Fruit fly (Drosophila melanogaster) whole organism, embryonic: ENCODE results near the gene Gpdh3.

Experiments used
- Asciz ChIP-seq: fragments of 200-800 bp; sonication (Bioruptor generic); optimal IDR thresholded peaks from 2 replicates; lab custom pipeline; 2017; ENCODE audit warnings: missing biosample characterization, mild to moderate bottlenecking, missing genetic modification characterization, missing genetic modification reagents
- Atf6 ChIP-seq: fragments of 200-800 bp; sonication (Bioruptor generic); IDR thresholded peaks from 2 replicates; pipeline ENCODE4 v1.3.6; 2022; ENCODE audit warnings: missing biosample characterization, missing genetic modification characterization
- Blimp-1 ChIP-seq: fragments of 200-800 bp; sonication (Bioruptor generic); optimal IDR thresholded peaks from 3 replicates; lab custom pipeline; 2018; ENCODE audit warnings: missing biosample characterization, missing genetic modification characterization, mild to moderate bottlenecking, moderate library complexity, missing genetic modification reagents
- CG12391 ChIP-seq: fragments of 200-800 bp; sonication (Bioruptor generic); optimal IDR thresholded peaks from 3 replicates; lab custom pipeline; 2018; ENCODE audit warnings: missing biosample characterization, mild to moderate bottlenecking, missing genetic modification characterization, moderate library complexity
- CG14965 ChIP-seq: fragments of 200-800 bp; sonication (Bioruptor generic); optimal IDR thresholded peaks from 2 replicates; lab custom pipeline; 2016; ENCODE audit warnings: missing biosample characterization, missing genetic modification characterization, borderline replicate concordance
- CG16779 ChIP-seq: fragments of 200-800 bp; sonication (Bioruptor generic); IDR thresholded peaks from 2 replicates; pipeline ENCODE4 v1.3.6; 2022; ENCODE audit warnings: missing biosample characterization, missing genetic modification characterization
- CG2129 ChIP-seq: fragments of 200-800 bp; sonication (Bioruptor generic); IDR thresholded peaks from 2 replicates; pipeline ENCODE4 v1.3.6; 2022; ENCODE audit warnings: missing biosample characterization, missing genetic modification characterization; ENCODE audit not compliant: partially characterized antibody
- CG2712 ChIP-seq: fragments of 200-800 bp; optimal IDR thresholded peaks from 3 replicates; lab custom pipeline; 2019; ENCODE audit warnings: missing biosample characterization, mild to moderate bottlenecking, missing genetic modification characterization, moderate library complexity
- CG2875 ChIP-seq: fragments of 200-800 bp; sonication (Bioruptor generic); optimal IDR thresholded peaks from 2 replicates; lab custom pipeline; 2017; ENCODE audit warnings: missing biosample characterization, mild to moderate bottlenecking, missing genetic modification characterization, missing genetic modification reagents
- CG3726 ChIP-seq: fragments of 200-800 bp; sonication (Bioruptor generic); IDR thresholded peaks from 3 replicates; pipeline ENCODE4, ENCODE4 v1.3.6; 2022; ENCODE audit warnings: missing biosample characterization, missing genetic modification characterization
- CG43689 ChIP-seq: fragments of 200-800 bp; sonication (Bioruptor generic); IDR thresholded peaks from 2 replicates; pipeline ENCODE4 v1.3.6; 2022; ENCODE audit warnings: missing biosample characterization, missing genetic modification characterization
- CG4820 ChIP-seq: fragments of 200-800 bp; sonication (Bioruptor generic); optimal IDR thresholded peaks from 3 replicates; lab custom pipeline; 2016; ENCODE audit warnings: missing biosample characterization, missing genetic modification characterization
- CG4854 ChIP-seq: fragments of 200-800 bp; sonication (Bioruptor generic); optimal IDR thresholded peaks from 2 replicates; lab custom pipeline; 2016; ENCODE audit warnings: missing biosample characterization, missing genetic modification characterization, inconsistent platforms
- CG5953 ChIP-seq: fragments of 200-800 bp; sonication (Bioruptor generic); IDR thresholded peaks from 2 replicates; pipeline ENCODE4 v1.3.6; 2022; ENCODE audit warnings: missing biosample characterization, missing genetic modification characterization
- CG6791 ChIP-seq: fragments of 200-800 bp; sonication (Bioruptor generic); IDR thresholded peaks from 3 replicates; pipeline ENCODE4 v1.3.6; 2022; ENCODE audit warnings: missing biosample characterization, missing genetic modification characterization; ENCODE audit not compliant: partially characterized antibody
- CG7839 ChIP-seq: fragments of 200-800 bp; sonication (Bioruptor generic); optimal IDR thresholded peaks from 3 replicates; lab custom pipeline; 2018; ENCODE audit warnings: missing biosample characterization, mild to moderate bottlenecking, missing genetic modification characterization, moderate library complexity
- CG8089 ChIP-seq: fragments of 200-800 bp; sonication (Bioruptor generic); optimal IDR thresholded peaks from 3 replicates; lab custom pipeline; 2016; ENCODE audit warnings: missing biosample characterization, missing genetic modification characterization
- CG8281 ChIP-seq: fragments of 200-800 bp; sonication (Bioruptor generic); optimal IDR thresholded peaks from 2 replicates; lab custom pipeline; 2018; ENCODE audit warnings: missing biosample characterization, mild to moderate bottlenecking, missing genetic modification characterization, moderate library complexity
- CG8478 ChIP-seq: fragments of >200 bp; optimal IDR thresholded peaks from 2 replicates; lab custom pipeline; 2018
- CTCF ChIP-seq: fragments of 200-800 bp; sonication (Bioruptor generic); optimal IDR thresholded peaks from 2 replicates; lab custom pipeline; 2017; ENCODE audit warnings: missing biosample characterization, mild to moderate bottlenecking, missing genetic modification characterization, moderate library complexity
- Dek ChIP-seq: fragments of 200-800 bp; sonication (Bioruptor generic); optimal IDR thresholded peaks from 3 replicates; lab custom pipeline; 2019; ENCODE audit warnings: missing biosample characterization, mild to moderate bottlenecking, missing genetic modification characterization, moderate library complexity
- Fer2 ChIP-seq: fragments of 200-800 bp; sonication (Bioruptor generic); optimal IDR thresholded peaks from 2 replicates; lab custom pipeline; 2018; ENCODE audit warnings: missing biosample characterization, mild to moderate bottlenecking, missing genetic modification characterization, moderate library complexity
- HHEX ChIP-seq: fragments of 200-800 bp; sonication (Bioruptor generic); optimal IDR thresholded peaks from 3 replicates; lab custom pipeline; 2017; ENCODE audit warnings: missing biosample characterization, mild to moderate bottlenecking, missing genetic modification characterization, missing genetic modification reagents
- Hmx ChIP-seq: fragments of 200-800 bp; sonication (Bioruptor generic); optimal IDR thresholded peaks from 2 replicates; lab custom pipeline; 2016; ENCODE audit warnings: missing biosample characterization, missing genetic modification characterization
- Hr3 ChIP-seq: fragments of 200-800 bp; sonication (Bioruptor generic); optimal IDR thresholded peaks from 3 replicates; lab custom pipeline; 2016; ENCODE audit warnings: missing biosample characterization, missing genetic modification characterization
- Hr78 ChIP-seq, 2 experiments: fragments of 200-800 bp in 1 of 2; fragments of >200 bp in 1 of 2; sonication (Bioruptor generic) in 1 of 2; optimal IDR thresholded peaks; 2 replicates each; lab custom pipeline; 2017 to 2019; ENCODE audit warnings: missing biosample characterization in 2 of 2, missing genetic modification characterization in 2 of 2, mild to moderate bottlenecking in 1 of 2, moderate library complexity in 1 of 2
- Kr ChIP-seq: fragments of 200-800 bp; sonication (Bioruptor generic); optimal IDR thresholded peaks from 2 replicates; lab custom pipeline; 2017; ENCODE audit warnings: missing biosample characterization, mild to moderate bottlenecking, missing genetic modification characterization
- Myb ChIP-seq: fragments of 200-800 bp; sonication (Bioruptor generic); optimal IDR thresholded peaks from 2 replicates; lab custom pipeline; 2016; ENCODE audit warnings: missing biosample characterization, missing genetic modification characterization
- Scr ChIP-seq: fragments of 200-800 bp; sonication (Bioruptor generic); IDR thresholded peaks from 2 replicates; pipeline ENCODE4 v1.3.6; 2022; ENCODE audit warnings: missing biosample characterization, missing genetic modification characterization; ENCODE audit not compliant: partially characterized antibody
- Sin3A ChIP-seq: fragments of >200 bp; optimal IDR thresholded peaks from 2 replicates; lab custom pipeline; 2018
- Trl ChIP-seq, 3 experiments: fragments of >200 bp in 2 of 3; fragments of 200-800 bp in 1 of 3; sonication (Bioruptor generic) in 1 of 3; optimal IDR thresholded peaks; 2 replicates in 1 of 3; 3 replicates in 2 of 3; lab custom pipeline; 2016 to 2017; ENCODE audit warnings: missing biosample characterization in 1 of 3, missing genetic modification characterization in 1 of 3
- abd-A ChIP-seq: fragments of 200-800 bp; sonication (Bioruptor generic); optimal IDR thresholded peaks from 3 replicates; lab custom pipeline; 2019; ENCODE audit warnings: missing biosample characterization, mild to moderate bottlenecking, missing genetic modification characterization, moderate library complexity
- az2 ChIP-seq: fragments of 200-800 bp; sonication (Bioruptor generic); optimal IDR thresholded peaks from 3 replicates; lab custom pipeline; 2016; ENCODE audit warnings: missing biosample characterization, missing genetic modification characterization
- cas ChIP-seq: fragments of 200-800 bp; sonication (Bioruptor generic); IDR thresholded peaks from 2 replicates; pipeline ENCODE4 v1.3.6; 2022; ENCODE audit warnings: missing biosample characterization, missing genetic modification characterization
- corto ChIP-seq: fragments of 200-800 bp; sonication (Bioruptor generic); optimal IDR thresholded peaks from 2 replicates; lab custom pipeline; 2016; ENCODE audit warnings: missing biosample characterization, mild to moderate bottlenecking, missing genetic modification characterization, moderate library complexity
- danr ChIP-seq: fragments of 200-800 bp; sonication (Bioruptor generic); IDR thresholded peaks from 2 replicates; pipeline ENCODE4 v1.3.6; 2022; ENCODE audit warnings: missing biosample characterization, missing genetic modification characterization
- fu2 ChIP-seq: fragments of 200-800 bp; sonication (Bioruptor generic); optimal IDR thresholded peaks from 2 replicates; lab custom pipeline; 2016; ENCODE audit warnings: missing biosample characterization, missing genetic modification characterization
- gcm ChIP-seq: fragments of 200-800 bp; sonication (Bioruptor generic); optimal IDR thresholded peaks from 2 replicates; lab custom pipeline; 2019; ENCODE audit warnings: missing biosample characterization, mild to moderate bottlenecking, missing genetic modification characterization, moderate library complexity
- ind ChIP-seq: fragments of 200-800 bp; sonication (Bioruptor generic); optimal IDR thresholded peaks from 3 replicates; lab custom pipeline; 2016; ENCODE audit warnings: missing biosample characterization, missing genetic modification characterization
- lola ChIP-seq, 3 experiments: fragments of >200 bp in 2 of 3; fragments of 200-800 bp in 1 of 3; sonication (Bioruptor generic) in 1 of 3; optimal IDR thresholded peaks; 2 replicates each; lab custom pipeline; 2017 to 2019; ENCODE audit warnings: missing biosample characterization in 3 of 3, missing genetic modification characterization in 3 of 3, mild to moderate bottlenecking in 1 of 3, moderate library complexity in 1 of 3
- luna ChIP-seq: fragments of 200-800 bp; sonication (Bioruptor generic); optimal IDR thresholded peaks from 2 replicates; lab custom pipeline; 2016; ENCODE audit warnings: missing biosample characterization, missing genetic modification characterization
- mam ChIP-seq: fragments of 200-800 bp; sonication (Bioruptor generic); optimal IDR thresholded peaks from 3 replicates; lab custom pipeline; 2016; ENCODE audit warnings: missing biosample characterization, missing genetic modification characterization
- mld ChIP-seq: fragments of 200-800 bp; sonication (Bioruptor generic); IDR thresholded peaks from 3 replicates; pipeline ENCODE4 v1.3.6; 2022; ENCODE audit warnings: missing biosample characterization, missing genetic modification characterization; ENCODE audit not compliant: partially characterized antibody
- peb ChIP-seq: fragments of 200-800 bp; sonication (Bioruptor generic); IDR thresholded peaks from 2 replicates; pipeline ENCODE4 v1.3.6; 2022; ENCODE audit warnings: missing biosample characterization, missing genetic modification characterization
- phol ChIP-seq: fragments of 200-800 bp; sonication (Bioruptor generic); optimal IDR thresholded peaks from 3 replicates; lab custom pipeline; 2018; ENCODE audit warnings: missing biosample characterization, mild to moderate bottlenecking, missing genetic modification characterization, moderate library complexity
- row ChIP-seq: fragments of 200-800 bp; sonication (Bioruptor generic); IDR thresholded peaks from 3 replicates; pipeline ENCODE4 v1.3.6; 2022; ENCODE audit warnings: missing biosample characterization, missing genetic modification characterization
- sna ChIP-seq: fragments of 200-800 bp; sonication (Bioruptor generic); IDR thresholded peaks from 2 replicates; pipeline ENCODE4 v1.3.6; 2022; ENCODE audit warnings: missing biosample characterization, missing genetic modification characterization; ENCODE audit not compliant: partially characterized antibody

Gene Gpdh3

dm6 chr3R:22351396-22351795, 30.4 kb upstream of the Gpdh3 start, which contains the start of gene rdhB:
TSS of gene rdhB (plus strand) at chr3R:22351696.
- TF ChIP-seq fu2 (GFP tag; lab: Kevin White, UChicago) (no peak), peb (no peak), cas (GFP tag; lab: Robert Waterston, UW) (no peak), CG14965 (no peak), Hr3 (no peak), CG16779 (GFP tag; lab: Robert Waterston, UW) (no peak), CG8089 (GFP tag; lab: Kevin White, UChicago) (no peak), Hmx (GFP tag; lab: Kevin White, UChicago) (no peak)
- TF ChIP-seq, all 482 proteins: peak for 0

dm6 chr3R:22356464-22357410, 25.1 kb upstream of the Gpdh3 start, which contains the start of gene Sar1:
TSS of gene Sar1 (plus strand) at chr3R:22356685.
- TF ChIP-seq CG2129 (GFP tag; lab: Robert Waterston, UW): peak; percentile 92
- TF ChIP-seq Asciz (GFP tag; lab: Kevin White, UChicago): no peak
- TF ChIP-seq CG43689 (GFP tag; lab: Robert Waterston, UW): no peak
- peak; percentile 73 for TF ChIP-seq phol (tag; lab: Kevin White, UChicago)
- no peak for TF ChIP-seq CG3726
- TF ChIP-seq Trl (optimal IDR thresholded peaks at IDR 0.05; lab: Kevin White, UChicago): no peak
- TF ChIP-seq Trl (GFP tag; optimal IDR thresholded peaks at IDR 0.05; lab: Kevin White, UChicago): peak; percentile 4
- TF ChIP-seq corto (GFP tag; lab: Kevin White, UChicago): no peak
- peak; percentile 95 for TF ChIP-seq CG6791 (GFP tag; lab: Robert Waterston, UW)
- TF ChIP-seq CG4854 (GFP tag; lab: Kevin White, UChicago): no peak
- peak; percentile 11 for TF ChIP-seq Blimp-1
- no peak for TF ChIP-seq Atf6 (GFP tag; lab: Robert Waterston, UW)
- TF ChIP-seq Sin3A (lab: Kevin White, UChicago): peak; percentile 81
- peak; percentile 68 for TF ChIP-seq CG2712 (tag; lab: Kevin White, UChicago)
- TF ChIP-seq CG12391 (tag; lab: Kevin White, UChicago): peak; percentile 51
- peak; percentile 46 for TF ChIP-seq mam (GFP tag; lab: Kevin White, UChicago)
- peak; percentile 33 for TF ChIP-seq gcm (GFP tag; lab: Kevin White, UChicago)
- peak; percentile 72; the same call in 2 of the 3 replicates for TF ChIP-seq mld (GFP tag; lab: Robert Waterston, UW)
- TF ChIP-seq CG8478 (lab: Kevin White, UChicago): peak; percentile 29
- TF ChIP-seq danr (GFP tag; lab: Robert Waterston, UW): no peak
- TF ChIP-seq CG7839 (tag; lab: Kevin White, UChicago): peak; percentile 24
- no peak for TF ChIP-seq CG5953 (GFP tag; lab: Robert Waterston, UW)
- TF ChIP-seq row: peak; percentile 44; the same call in 2 of the 3 replicates
- no peak for TF ChIP-seq CG8281 (tag; lab: Kevin White, UChicago)
- TF ChIP-seq az2 (GFP tag; lab: Kevin White, UChicago): no peak
- no peak for TF ChIP-seq lola (GFP tag; optimal IDR thresholded peaks at IDR 0.05; lab: Kevin White, UChicago)
- peak; percentile 41 for TF ChIP-seq Dek (tag; lab: Kevin White, UChicago)
- peak; percentile 60 for TF ChIP-seq CTCF (GFP tag; lab: Kevin White, UChicago)
- peak; percentile 74 for TF ChIP-seq Myb (GFP tag; lab: Kevin White, UChicago)
- peak; percentile 90 for TF ChIP-seq Scr
- no peak for TF ChIP-seq luna (GFP tag; lab: Kevin White, UChicago)
- no peak for TF ChIP-seq CG2875
- TF ChIP-seq CG4820 (GFP tag; lab: Kevin White, UChicago): no peak
- TF ChIP-seq HHEX (GFP tag; lab: Kevin White, UChicago): no peak
- TF ChIP-seq Hr78 (GFP tag; optimal IDR thresholded peaks at IDR 0.05; lab: Kevin White, UChicago): no peak
- TF ChIP-seq Kr (GFP tag; lab: Kevin White, UChicago): no peak
- TF ChIP-seq abd-A: peak; percentile 16
- TF ChIP-seq sna (GFP tag; lab: Robert Waterston, UW): peak; percentile 95
- no peak for TF ChIP-seq Fer2 (tag; lab: Kevin White, UChicago)
- no peak for TF ChIP-seq ind (GFP tag; lab: Kevin White, UChicago)
